ENCODE assay signal across 2 worm cellular contexts in the genomic region with DNA sequence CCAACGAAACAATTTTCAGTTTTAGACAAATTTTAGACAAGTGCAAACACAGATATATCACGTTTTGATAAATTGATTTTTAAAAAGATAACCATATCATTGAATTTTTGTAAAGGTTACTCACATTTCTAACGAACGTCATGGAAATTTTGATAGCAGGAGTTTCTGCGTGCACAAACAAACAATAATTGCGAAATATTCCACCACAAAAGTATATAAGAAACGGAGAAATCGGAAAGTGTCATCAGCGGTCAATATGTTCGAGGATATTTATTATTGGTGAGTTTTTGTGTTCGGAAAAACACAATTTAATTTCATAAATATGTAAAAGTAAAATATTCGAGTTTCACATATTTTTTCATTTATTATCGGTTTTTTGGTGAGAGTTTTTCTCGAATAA.
TF ChIP-seq lines count a peak whose summit lies in the region.

A gene (plus strand): TSS at position 174 of the 400 bp plus-strand sequence.

TF ChIP-seq in whole organism, L4 larva, 104 proteins besides CTCF, POLR2A, EP300 and RAD21:
- TF ChIP-seq F49E8.2 (tag; optimal IDR thresholded peaks at IDR 0.05; lab: Kevin White, UChicago; ENCODE audit: borderline replicate concordance) (no peak), jun-1 (tag; optimal IDR thresholded peaks at IDR 0.05; lab: Kevin White, UChicago) (no peak), F37D6.2 (tag; optimal IDR thresholded peaks at IDR 0.05; lab: Kevin White, UChicago) (no peak), aha-1 (tag; lab: Kevin White, UChicago) (peak; percentile 32), pqm-1 (tag; optimal IDR thresholded peaks at IDR 0.05; lab: Kevin White, UChicago) (peak; percentile 29), cey-2 (tag; optimal IDR thresholded peaks at IDR 0.05; lab: Kevin White, UChicago; ENCODE audit: borderline replicate concordance, insufficient read depth) (no peak), mxl-2 (GFP tag; conservative IDR thresholded peaks at IDR 0.05; lab: Robert Waterston, UW) (no peak), daf-12 (tag; optimal IDR thresholded peaks at IDR 0.05; lab: Kevin White, UChicago) (no peak), sdz-12 (GFP tag; optimal IDR thresholded peaks at IDR 0.05; lab: Kevin White, UChicago) (no peak), egl-43 (GFP tag; IDR thresholded peaks at IDR 0.05; lab: Robert Waterston, UW) (no peak), attf-4 (tag; optimal IDR thresholded peaks at IDR 0.05; lab: Kevin White, UChicago) (no peak), hmg-1.1 (GFP tag; IDR thresholded peaks at IDR 0.05; lab: Robert Waterston, UW) (no peak), lin-39 (tag; optimal IDR thresholded peaks at IDR 0.05; lab: Kevin White, UChicago) (no peak), Y105C5A.15 (GFP tag; IDR thresholded peaks at IDR 0.05; lab: Robert Waterston, UW) (no peak), madf-5 (GFP tag; IDR thresholded peaks at IDR 0.05; lab: Robert Waterston, UW) (no peak), nhr-42 (GFP tag; IDR thresholded peaks at IDR 0.05; lab: Robert Waterston, UW) (no peak), D1046.2 (GFP tag; IDR thresholded peaks at IDR 0.05; lab: Robert Waterston, UW) (no peak), ceh-20 (GFP tag; IDR thresholded peaks at IDR 0.05; lab: Robert Waterston, UW) (no peak), zip-2 (tag; optimal IDR thresholded peaks at IDR 0.05; lab: Kevin White, UChicago) (peak; percentile 58), mdl-1 (tag; optimal IDR thresholded peaks at IDR 0.05; lab: Kevin White, UChicago) (no peak), dpl-1 (GFP tag; optimal IDR thresholded peaks at IDR 0.05; lab: Kevin White, UChicago) (no peak), gei-8 (GFP tag; optimal IDR thresholded peaks at IDR 0.05; lab: Kevin White, UChicago) (no peak), hlh-30 (tag; optimal IDR thresholded peaks at IDR 0.05; lab: Kevin White, UChicago; ENCODE audit: insufficient read depth) (no peak), egl-27 (tag; optimal IDR thresholded peaks at IDR 0.05; lab: Kevin White, UChicago) (no peak), ztf-7 (tag; optimal IDR thresholded peaks at IDR 0.05; lab: Kevin White, UChicago) (no peak), madf-9 (GFP tag; conservative IDR thresholded peaks at IDR 0.05; lab: Robert Waterston, UW) (no peak), daf-16 (GFP tag; optimal IDR thresholded peaks at IDR 0.05; lab: Kevin White, UChicago) (no peak), daf-16 (tag; optimal IDR thresholded peaks at IDR 0.05; lab: Kevin White, UChicago) (peak; percentile 27), hif-1 (tag; optimal IDR thresholded peaks at IDR 0.05; lab: Kevin White, UChicago) (no peak), unc-39 (tag; optimal IDR thresholded peaks at IDR 0.05; lab: Kevin White, UChicago) (no peak), lsy-2 (tag; optimal IDR thresholded peaks at IDR 0.05; lab: Kevin White, UChicago) (no peak), zfp-3 (GFP tag; conservative IDR thresholded peaks at IDR 0.05; lab: Robert Waterston, UW) (no peak), lin-29 (GFP tag; IDR thresholded peaks at IDR 0.05; lab: Robert Waterston, UW) (no peak), lin-38 (GFP tag; IDR thresholded peaks at IDR 0.05; lab: Robert Waterston, UW) (no peak)

TF ChIP-seq in whole organism, young adult, 124 proteins besides CTCF, POLR2A, EP300 and RAD21:
- no peak for TF ChIP-seq sdz-38 (tag; optimal IDR thresholded peaks at IDR 0.05; lab: Kevin White, UChicago)
- TF ChIP-seq cebp-1 (GFP tag; IDR thresholded peaks at IDR 0.05; lab: Robert Waterston, UW) = peak; percentile 19; the same call in 1 of the 2 replicates
- TF ChIP-seq cebp-1 (tag; optimal IDR thresholded peaks at IDR 0.05; lab: Kevin White, UChicago) = peak; percentile 87
